Worm (Caenorhabditis elegans) whole organism, midembryonic: ENCODE data around the gene F43C11.8.

ENCODE experiments used
- T22C8.4 ChIP-seq: fragments of 200-800 bp; sonication (Bioruptor generic); IDR thresholded peaks from 2 replicates; pipeline ENCODE4 v1.3.6; 2022; ENCODE audit warnings: missing genetic modification characterization, missing compliant biosample characterization
- cog-1 ChIP-seq: sonication (generic microtip); optimal IDR thresholded peaks from 2 replicates; lab custom pipeline; 2016; ENCODE audit warnings: missing genetic modification characterization, missing compliant biosample characterization
- klf-2 ChIP-seq: fragments of 200-800 bp; sonication (Bioruptor generic); conservative IDR thresholded peaks from 2 replicates; pipeline ENCODE4 v1.3.6; 2022; ENCODE audit warnings: missing genetic modification reagents, missing genetic modification characterization, missing compliant biosample characterization
- tab-1 ChIP-seq: fragments of 200-800 bp; sonication (Bioruptor generic); IDR thresholded peaks from 2 replicates; pipeline ENCODE4 v1.3.6; 2022; ENCODE audit warnings: missing genetic modification characterization, missing compliant biosample characterization
- ztf-23 ChIP-seq: fragments of 200-800 bp; sonication (Bioruptor generic); IDR thresholded peaks from 2 replicates; pipeline ENCODE4 v1.3.6; 2022; ENCODE audit warnings: missing genetic modification reagents, missing genetic modification characterization, missing compliant biosample characterization
- ztf-29 ChIP-seq: fragments of 200-800 bp; sonication (Bioruptor generic); IDR thresholded peaks from 2 replicates; pipeline ENCODE4 v1.3.6; 2022; ENCODE audit warnings: missing genetic modification reagents, missing genetic modification characterization, missing compliant biosample characterization

- TF ChIP-seq ztf-29 (GFP tag; lab: Robert Waterston, UW): no peak
- no peak for TF ChIP-seq klf-2 (GFP tag; lab: Robert Waterston, UW)
- no peak for TF ChIP-seq tab-1 (GFP tag; lab: Robert Waterston, UW)
- no peak for TF ChIP-seq T22C8.4 (GFP tag; lab: Robert Waterston, UW)
- TF ChIP-seq cog-1: no peak
- TF ChIP-seq ztf-23 (GFP tag; lab: Robert Waterston, UW): no peak
These were observed 40.3 kb upstream of the F43C11.8 start, which contains the start of gene K09F6.7 for ce11 chrII:2292027-2292426.
